Fruit fly (Drosophila melanogaster) whole organism, adult: Measurements from ENCODE around the gene Ugt37C2.

Experiments used
- CG5204 ChIP-seq: fragments of 200-800 bp; sonication (Bioruptor generic); optimal IDR thresholded peaks from 2 replicates; lab custom pipeline; 2016; ENCODE audit warnings: missing biosample characterization, missing genetic modification characterization
- tj ChIP-seq: fragments of 200-800 bp; sonication (Bioruptor generic); optimal IDR thresholded peaks from 3 replicates; lab custom pipeline; 2017; ENCODE audit warnings: missing biosample characterization, mild to moderate bottlenecking, missing genetic modification characterization, moderate library complexity

DNA sequence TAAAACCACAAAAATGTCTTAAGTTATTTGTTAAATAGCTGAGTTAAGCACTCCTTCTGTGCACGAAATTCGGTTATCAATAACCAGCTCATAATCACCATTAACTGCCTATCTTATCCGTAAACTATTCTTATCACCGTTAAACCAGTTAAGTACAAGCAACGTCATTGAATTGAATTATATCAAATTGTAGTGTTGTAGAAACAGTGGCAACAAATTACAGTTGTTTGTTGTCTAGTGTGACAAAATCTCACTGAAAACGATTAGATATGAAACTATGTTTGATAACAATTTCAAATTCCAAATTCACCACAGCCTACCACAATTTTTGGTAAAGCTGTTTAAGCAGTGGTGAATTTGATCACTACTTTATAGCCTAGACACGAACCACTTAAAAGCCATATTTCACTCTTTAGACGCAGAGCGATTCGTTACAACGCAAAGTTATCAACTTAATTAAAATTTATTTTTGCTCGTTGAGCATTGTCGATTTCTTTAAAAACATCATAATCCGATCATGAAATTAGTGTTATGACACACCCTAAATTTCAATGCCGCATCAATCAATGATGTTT is 7.7 kb downstream of the Ugt37C2 start:
- TF ChIP-seq CG5204 (GFP tag; lab: Kevin White, UChicago): no peak
- TF ChIP-seq tj (GFP tag; lab: Kevin White, UChicago): no peak
